Worm (Caenorhabditis elegans) whole organism, mixed stage, embryonic: ENCODE measurements around the gene str-106.

Experiments
- ceh-43 ChIP-seq: fragments of 200-800 bp; sonication (Bioruptor generic); optimal IDR thresholded peaks from 2 replicates; lab custom pipeline; 2018; ENCODE audit warnings: mild to moderate bottlenecking, missing genetic modification characterization, moderate library complexity, missing compliant biosample characterization
- elt-3 ChIP-seq: fragments of 150-350 bp; optimal IDR thresholded peaks from 2 replicates; lab custom pipeline; 2014; ENCODE audit warnings: missing biosample characterization, missing genetic modification characterization
- ham-2 ChIP-seq: fragments of 200-800 bp; sonication (Bioruptor generic); optimal IDR thresholded peaks from 2 replicates; lab custom pipeline; 2018; ENCODE audit warnings: mild to moderate bottlenecking, missing genetic modification characterization, missing compliant biosample characterization
- lin-32 ChIP-seq: fragments of 200-800 bp; sonication (Bioruptor generic); optimal IDR thresholded peaks from 2 replicates; lab custom pipeline; 2018; ENCODE audit warnings: mild to moderate bottlenecking, missing genetic modification characterization, missing compliant biosample characterization
- nhr-12 ChIP-seq: fragments of 150-350 bp; optimal IDR thresholded peaks from 2 replicates; lab custom pipeline; 2014; ENCODE audit warnings: missing biosample characterization, missing genetic modification characterization
- nhr-237 ChIP-seq: fragments of 150-350 bp; optimal IDR thresholded peaks from 2 replicates; lab custom pipeline; 2014; ENCODE audit warnings: missing biosample characterization, missing genetic modification characterization
- nhr-28 ChIP-seq: fragments of 150-350 bp; optimal IDR thresholded peaks from 2 replicates; lab custom pipeline; 2014; ENCODE audit warnings: missing biosample characterization, missing genetic modification characterization
- nhr-76 ChIP-seq: sonication (generic microtip); optimal IDR thresholded peaks from 2 replicates; lab custom pipeline; 2017; ENCODE audit warnings: missing biosample characterization, missing genetic modification characterization
- sptf-1 ChIP-seq: sonication (generic microtip); optimal IDR thresholded peaks from 2 replicates; lab custom pipeline; 2017; ENCODE audit warnings: mild to moderate bottlenecking, missing genetic modification characterization, moderate library complexity, missing compliant biosample characterization
- unc-39 ChIP-seq: fragments of 150-350 bp; optimal IDR thresholded peaks from 2 replicates; lab custom pipeline; 2014; ENCODE audit warnings: missing biosample characterization, missing genetic modification characterization
- ztf-11 ChIP-seq: fragments of 150-350 bp; optimal IDR thresholded peaks from 2 replicates; lab custom pipeline; 2014; ENCODE audit warnings: missing biosample characterization, missing genetic modification characterization

ce11 chrV:16224027-16224426 lies 43.6 kb downstream of the str-106 start, which contains the start of gene stdh-2:
- no peak for TF ChIP-seq nhr-12
- no peak for TF ChIP-seq ceh-43 (GFP tag; lab: Kevin White, UChicago)
- TF ChIP-seq nhr-28 (tag; lab: Kevin White, UChicago), result no peak
- no peak for TF ChIP-seq nhr-76
- no peak for TF ChIP-seq elt-3 (tag; lab: Kevin White, UChicago)
- TF ChIP-seq ham-2, result no peak
- TF ChIP-seq ztf-11, result no peak
- TF ChIP-seq lin-32 (GFP tag; lab: Kevin White, UChicago), result no peak
- TF ChIP-seq unc-39 (tag; lab: Kevin White, UChicago), result no peak
- TF ChIP-seq sptf-1 (tag; lab: Kevin White, UChicago), result no peak
- no peak for TF ChIP-seq nhr-237 (tag; lab: Kevin White, UChicago)
